Worm (Caenorhabditis elegans) whole organism, young adult: ENCODE measurements around the gene R03D7.2.

Source experiments
- F37B4.10 ChIP-seq: fragments of 200-800 bp; sonication (Bioruptor generic); IDR thresholded peaks from 2 replicates; pipeline ENCODE4 v1.3.6; 2022; ENCODE audit warnings: missing genetic modification characterization, missing compliant biosample characterization
- F49E8.2 ChIP-seq: sonication (generic microtip); optimal IDR thresholded peaks from 3 replicates; lab custom pipeline; 2017; ENCODE audit warnings: missing genetic modification characterization, mild to moderate bottlenecking, missing compliant biosample characterization, antibody characterized with exemption, moderate library complexity; ENCODE audit not compliant: insufficient read depth
- Y67H2A.10 ChIP-seq: fragments of 200-800 bp; sonication (Bioruptor generic); conservative IDR thresholded peaks from 2 replicates; pipeline ENCODE4 v1.3.6; 2022; ENCODE audit warnings: missing genetic modification reagents, missing genetic modification characterization, missing compliant biosample characterization
- Y79H2A.3 ChIP-seq: fragments of 200-800 bp; sonication (Bioruptor generic); conservative IDR thresholded peaks from 2 replicates; pipeline ENCODE4 v1.3.6; 2022; ENCODE audit warnings: missing genetic modification reagents, missing genetic modification characterization, missing compliant biosample characterization
- ZK185.1 ChIP-seq: sonication (generic microtip); optimal IDR thresholded peaks from 2 replicates; lab custom pipeline; 2016; ENCODE audit warnings: mild to moderate bottlenecking, missing genetic modification characterization, missing compliant biosample characterization; ENCODE audit not compliant: poor library complexity, severe bottlenecking
- cebp-1 ChIP-seq, 2 experiments: fragments of 200-800 bp in 1 of 2; sonication (Bioruptor generic) in 1 of 2; sonication (generic microtip) in 1 of 2; IDR thresholded peaks in 1 of 2; optimal IDR thresholded peaks in 1 of 2; 2 replicates each; pipeline versions ENCODE4 v1.3.6 to Lab custom; 2017 to 2022; ENCODE audit warnings: missing compliant biosample characterization in 2 of 2, missing genetic modification characterization in 2 of 2, mild to moderate bottlenecking in 1 of 2, missing genetic modification reagents in 1 of 2, moderate library complexity in 1 of 2
- ceh-91 ChIP-seq: fragments of 200-800 bp; sonication (Bioruptor generic); IDR thresholded peaks from 2 replicates; pipeline ENCODE4 v1.3.6; 2022; ENCODE audit warnings: missing genetic modification reagents, missing genetic modification characterization, missing compliant biosample characterization
- efl-1 ChIP-seq: fragments of 150-350 bp; optimal IDR thresholded peaks from 2 replicates; lab custom pipeline; 2014; ENCODE audit warnings: missing biosample characterization, missing genetic modification reagents, missing genetic modification characterization
- him-1 ChIP-seq: sonication (generic microtip); optimal IDR thresholded peaks from 2 replicates; lab custom pipeline; 2016; ENCODE audit warnings: missing genotype, missing genetic modification reagents, missing genetic modification characterization, missing compliant biosample characterization
- madf-6 ChIP-seq: fragments of 200-800 bp; sonication (Bioruptor generic); IDR thresholded peaks from 2 replicates; pipeline ENCODE4 v1.3.6; 2022; ENCODE audit warnings: missing genetic modification reagents, missing genetic modification characterization, missing compliant biosample characterization
- mel-28 ChIP-seq: sonication (generic microtip); optimal IDR thresholded peaks from 2 replicates; lab custom pipeline; 2016; ENCODE audit warnings: borderline replicate concordance, mild to moderate bottlenecking, missing genetic modification characterization, missing compliant biosample characterization
- repo-1 ChIP-seq: sonication (generic microtip); optimal IDR thresholded peaks from 2 replicates; lab custom pipeline; 2017; ENCODE audit warnings: mild to moderate bottlenecking, missing genetic modification characterization, missing compliant biosample characterization
- snpc-1.1 ChIP-seq: sonication (generic microtip); optimal IDR thresholded peaks from 2 replicates; lab custom pipeline; 2017; ENCODE audit warnings: missing genetic modification characterization, mild to moderate bottlenecking, missing compliant biosample characterization, antibody characterized with exemption, moderate library complexity, missing genotype, missing genetic modification reagents; ENCODE audit not compliant: insufficient read depth
- xnd-1 ChIP-seq: sonication (generic microtip); optimal IDR thresholded peaks from 2 replicates; lab custom pipeline; 2016; ENCODE audit warnings: missing genotype, missing genetic modification reagents, missing genetic modification characterization, missing compliant biosample characterization

The R03D7.2 gene

ce11 chrII:10884396-10884795 is 50.6 kb downstream of the R03D7.2 start, which contains the start of gene egg-3 (continued):
- TF ChIP-seq ceh-91 (GFP tag; lab: Robert Waterston, UW) (peak; percentile 74), F49E8.2 (peak; percentile 53), repo-1 (tag; lab: Kevin White, UChicago) (no peak), snpc-1.1 (tag; lab: Kevin White, UChicago) (peak; percentile 15), cebp-1 (GFP tag; IDR thresholded peaks at IDR 0.05; lab: Robert Waterston, UW) (no peak), cebp-1 (tag; optimal IDR thresholded peaks at IDR 0.05; lab: Kevin White, UChicago) (no peak), madf-6 (peak; percentile 98), xnd-1 (peak; percentile 90), F37B4.10 (GFP tag; lab: Robert Waterston, UW) (no peak), Y79H2A.3 (no peak), him-1 (tag; lab: Kevin White, UChicago) (peak; percentile 43), mel-28 (tag; lab: Kevin White, UChicago) (no peak), Y67H2A.10 (GFP tag; lab: Robert Waterston, UW) (no peak), efl-1 (peak; percentile 93), ZK185.1 (tag; lab: Kevin White, UChicago) (no peak)
